Worm (Caenorhabditis elegans) whole organism, young adult: Measurements from ENCODE around the gene mab-5.
A peak's percentile ranks its signal among the peaks of the same experiment; 100 is the strongest.

Source experiments
- B0035.1 ChIP-seq: sonication (generic microtip); optimal IDR thresholded peaks from 2 replicates; lab custom pipeline; 2016; ENCODE audit warnings: missing genetic modification characterization, mild to moderate bottlenecking, missing compliant biosample characterization, missing genotype, missing genetic modification reagents
- C06A6.2 ChIP-seq: fragments of 200-800 bp; sonication (Bioruptor generic); conservative IDR thresholded peaks from 2 replicates; pipeline ENCODE4 v1.3.6; 2022; ENCODE audit warnings: missing genetic modification characterization, missing compliant biosample characterization
- F10E7.11 ChIP-seq: sonication (generic microtip); optimal IDR thresholded peaks from 2 replicates; lab custom pipeline; 2017; ENCODE audit warnings: mild to moderate bottlenecking, missing genetic modification characterization, moderate library complexity, missing compliant biosample characterization
- F23B12.7 ChIP-seq: sonication (generic microtip); optimal IDR thresholded peaks from 2 replicates; lab custom pipeline; 2017; ENCODE audit warnings: missing genetic modification characterization, mild to moderate bottlenecking, missing compliant biosample characterization, antibody characterized with exemption, moderate library complexity; ENCODE audit not compliant: insufficient read depth
- F49E8.2 ChIP-seq: sonication (generic microtip); optimal IDR thresholded peaks from 3 replicates; lab custom pipeline; 2017; ENCODE audit warnings: missing genetic modification characterization, mild to moderate bottlenecking, missing compliant biosample characterization, antibody characterized with exemption, moderate library complexity; ENCODE audit not compliant: insufficient read depth
- F57A8.1 ChIP-seq: fragments of 200-800 bp; sonication (Bioruptor generic); optimal IDR thresholded peaks from 2 replicates; lab custom pipeline; 2018; ENCODE audit warnings: mild to moderate bottlenecking, missing genetic modification characterization, moderate library complexity, missing compliant biosample characterization
- Y53F4B.3 ChIP-seq: fragments of 200-800 bp; sonication (Bioruptor generic); IDR thresholded peaks from 2 replicates; pipeline ENCODE4 v1.3.6; 2022; ENCODE audit warnings: missing genetic modification reagents, missing genetic modification characterization, missing compliant biosample characterization
- Y53G8AR.9 ChIP-seq: fragments of 200-800 bp; sonication (Bioruptor generic); conservative IDR thresholded peaks from 2 replicates; pipeline ENCODE4 v1.3.6; 2022; ENCODE audit warnings: missing genetic modification reagents, missing genetic modification characterization, missing compliant biosample characterization
- Y95B8A.8 ChIP-seq: fragments of 200-800 bp; sonication (Bioruptor generic); IDR thresholded peaks from 2 replicates; pipeline ENCODE4 v1.3.6; 2022; ENCODE audit warnings: missing genetic modification reagents, missing genetic modification characterization, missing compliant biosample characterization
- ZK185.1 ChIP-seq: sonication (generic microtip); optimal IDR thresholded peaks from 2 replicates; lab custom pipeline; 2016; ENCODE audit warnings: mild to moderate bottlenecking, missing genetic modification characterization, missing compliant biosample characterization; ENCODE audit not compliant: poor library complexity, severe bottlenecking
- aptf-2 ChIP-seq: fragments of 200-800 bp; sonication (Bioruptor generic); conservative IDR thresholded peaks from 2 replicates; pipeline ENCODE4 v1.3.6; 2022; ENCODE audit warnings: missing genetic modification reagents, missing genetic modification characterization, missing compliant biosample characterization
- cebp-1 ChIP-seq, 2 experiments: fragments of 200-800 bp in 1 of 2; sonication (Bioruptor generic) in 1 of 2; sonication (generic microtip) in 1 of 2; IDR thresholded peaks in 1 of 2; optimal IDR thresholded peaks in 1 of 2; 2 replicates each; pipeline versions ENCODE4 v1.3.6 to Lab custom; 2017 to 2022; ENCODE audit warnings: missing compliant biosample characterization in 2 of 2, missing genetic modification characterization in 2 of 2, mild to moderate bottlenecking in 1 of 2, missing genetic modification reagents in 1 of 2, moderate library complexity in 1 of 2
- ceh-58 ChIP-seq: fragments of 200-800 bp; sonication (Bioruptor generic); IDR thresholded peaks from 2 replicates; pipeline ENCODE4 v1.3.6; 2022; ENCODE audit warnings: missing genetic modification characterization, missing compliant biosample characterization
- ceh-91 ChIP-seq: fragments of 200-800 bp; sonication (Bioruptor generic); IDR thresholded peaks from 2 replicates; pipeline ENCODE4 v1.3.6; 2022; ENCODE audit warnings: missing genetic modification reagents, missing genetic modification characterization, missing compliant biosample characterization
- chd-7 ChIP-seq: sonication (generic microtip); optimal IDR thresholded peaks from 2 replicates; lab custom pipeline; 2016; ENCODE audit warnings: mild to moderate bottlenecking, missing genetic modification characterization, moderate library complexity, missing compliant biosample characterization
- dpff-1 ChIP-seq: sonication (generic microtip); optimal IDR thresholded peaks from 2 replicates; lab custom pipeline; 2017; ENCODE audit warnings: mild to moderate bottlenecking, missing genetic modification characterization, missing compliant biosample characterization
- egrh-3 ChIP-seq: fragments of 200-800 bp; sonication (Bioruptor generic); IDR thresholded peaks from 2 replicates; pipeline ENCODE4 v1.3.6; 2022; ENCODE audit warnings: missing genetic modification reagents, missing genetic modification characterization, missing compliant biosample characterization
- fkh-3 ChIP-seq: sonication (generic microtip); optimal IDR thresholded peaks from 2 replicates; lab custom pipeline; 2016; ENCODE audit warnings: mild to moderate bottlenecking, missing genetic modification characterization, missing compliant biosample characterization
- hlh-12 ChIP-seq: sonication (generic microtip); optimal IDR thresholded peaks from 2 replicates; lab custom pipeline; 2016; ENCODE audit warnings: missing genetic modification characterization, missing compliant biosample characterization
- let-607 ChIP-seq, 2 experiments: fragments of 200-800 bp in 1 of 2; sonication (Bioruptor generic) in 1 of 2; sonication (generic microtip) in 1 of 2; optimal IDR thresholded peaks; 2 replicates each; lab custom pipeline; 2016 to 2018; ENCODE audit warnings: mild to moderate bottlenecking in 2 of 2, missing compliant biosample characterization in 2 of 2, missing genetic modification characterization in 2 of 2, moderate library complexity in 2 of 2, missing genotype in 1 of 2
- lin-35 ChIP-seq, 3 experiments: fragments of 150-350 bp in 2 of 3; sonication (generic microtip) in 1 of 3; optimal IDR thresholded peaks; 2 replicates each; lab custom pipeline; 2014 to 2018; ENCODE audit warnings: missing biosample characterization in 3 of 3, missing genetic modification characterization in 3 of 3, missing genetic modification reagents in 3 of 3
- lin-54 ChIP-seq: fragments of 200-800 bp; sonication (Bioruptor generic); optimal IDR thresholded peaks from 2 replicates; lab custom pipeline; 2018; ENCODE audit warnings: mild to moderate bottlenecking, missing genetic modification characterization, missing compliant biosample characterization
- lsy-27 ChIP-seq: sonication (generic microtip); optimal IDR thresholded peaks from 2 replicates; lab custom pipeline; 2017; ENCODE audit warnings: missing genetic modification characterization, mild to moderate bottlenecking, missing compliant biosample characterization, antibody characterized with exemption, missing genotype, borderline replicate concordance; ENCODE audit not compliant: insufficient read depth
- mel-28 ChIP-seq: sonication (generic microtip); optimal IDR thresholded peaks from 2 replicates; lab custom pipeline; 2016; ENCODE audit warnings: borderline replicate concordance, mild to moderate bottlenecking, missing genetic modification characterization, missing compliant biosample characterization
- nfyb-1 ChIP-seq: fragments of 200-800 bp; sonication (Bioruptor generic); IDR thresholded peaks from 2 replicates; pipeline ENCODE4 v1.3.6; 2022; ENCODE audit warnings: missing genetic modification reagents, missing genetic modification characterization, missing compliant biosample characterization
- nhr-80 ChIP-seq: sonication (generic microtip); optimal IDR thresholded peaks from 2 replicates; lab custom pipeline; 2016; ENCODE audit warnings: missing genetic modification characterization, missing compliant biosample characterization
- pha-4 ChIP-seq: fragments of 150-350 bp; sonication (generic microtip); optimal IDR thresholded peaks from 2 replicates; lab custom pipeline; 2014; ENCODE audit warnings: missing biosample characterization, missing genetic modification reagents, missing genetic modification characterization
- repo-1 ChIP-seq: sonication (generic microtip); optimal IDR thresholded peaks from 2 replicates; lab custom pipeline; 2017; ENCODE audit warnings: mild to moderate bottlenecking, missing genetic modification characterization, missing compliant biosample characterization
- sea-2 ChIP-seq: fragments of 200-800 bp; sonication (Bioruptor generic); IDR thresholded peaks from 2 replicates; pipeline ENCODE4 v1.3.6; 2022; ENCODE audit warnings: missing genetic modification characterization, missing compliant biosample characterization
- snpc-3.4 ChIP-seq: sonication (generic microtip); optimal IDR thresholded peaks from 2 replicates; lab custom pipeline; 2017; ENCODE audit warnings: missing genetic modification characterization, mild to moderate bottlenecking, missing compliant biosample characterization, antibody characterized with exemption, moderate library complexity, missing genotype, missing genetic modification reagents
- somi-1 ChIP-seq: fragments of 200-800 bp; sonication (Bioruptor generic); optimal IDR thresholded peaks from 2 replicates; lab custom pipeline; 2018; ENCODE audit warnings: mild to moderate bottlenecking, missing genetic modification characterization, missing compliant biosample characterization
- sptf-2 ChIP-seq: fragments of 200-800 bp; sonication (Bioruptor generic); optimal IDR thresholded peaks from 2 replicates; lab custom pipeline; 2018; ENCODE audit warnings: mild to moderate bottlenecking, missing genetic modification characterization, missing compliant biosample characterization
- tbp1 ChIP-seq: fragments of 200-800 bp; sonication (Bioruptor generic); optimal IDR thresholded peaks from 2 replicates; lab custom pipeline; 2018; ENCODE audit warnings: mild to moderate bottlenecking, missing genetic modification characterization, missing compliant biosample characterization
- zim-3 ChIP-seq: sonication (generic microtip); optimal IDR thresholded peaks from 2 replicates; lab custom pipeline; 2017; ENCODE audit warnings: mild to moderate bottlenecking, missing genetic modification characterization, moderate library complexity, missing compliant biosample characterization
- ztf-18 ChIP-seq: sonication (generic microtip); optimal IDR thresholded peaks from 2 replicates; lab custom pipeline; 2016; ENCODE audit warnings: missing genotype, mild to moderate bottlenecking, missing genetic modification characterization, missing compliant biosample characterization
- ztf-26 ChIP-seq: sonication (generic microtip); optimal IDR thresholded peaks from 2 replicates; lab custom pipeline; 2017; ENCODE audit warnings: missing genetic modification characterization, missing compliant biosample characterization

mab-5 gene

DNA sequence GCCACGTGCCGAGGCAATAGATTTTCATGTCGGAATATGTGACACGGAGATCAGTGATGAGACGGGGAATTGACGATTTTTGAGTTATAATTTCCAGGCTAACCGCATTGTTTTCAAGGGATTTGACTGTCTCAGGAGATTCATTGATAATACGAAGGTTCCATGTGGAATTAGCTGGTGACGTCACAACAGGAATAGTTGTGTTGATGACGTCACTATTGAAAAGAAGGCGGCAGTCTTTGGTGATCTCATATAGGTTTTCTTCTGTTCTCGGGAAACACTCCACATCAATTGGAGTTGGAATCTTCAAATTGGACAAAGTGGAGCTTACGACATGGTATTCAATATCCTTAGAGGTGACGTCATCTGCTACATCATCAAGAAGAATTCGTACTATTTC lies 40.1 kb downstream of the mab-5 start:
- no peak for TF ChIP-seq F23B12.7 (tag; lab: Kevin White, UChicago)
- TF ChIP-seq Y95B8A.8 (GFP tag; lab: Robert Waterston, UW), result no peak
- no peak for TF ChIP-seq ceh-58
- TF ChIP-seq lin-54, result no peak
- TF ChIP-seq tbp1 (GFP tag; lab: Kevin White, UChicago), result no peak
- no peak for TF ChIP-seq nfyb-1 (GFP tag; lab: Robert Waterston, UW)
- TF ChIP-seq Y53G8AR.9 (GFP tag; lab: Robert Waterston, UW), result no peak
- TF ChIP-seq hlh-12, result no peak
- no peak for TF ChIP-seq F49E8.2

DNA sequence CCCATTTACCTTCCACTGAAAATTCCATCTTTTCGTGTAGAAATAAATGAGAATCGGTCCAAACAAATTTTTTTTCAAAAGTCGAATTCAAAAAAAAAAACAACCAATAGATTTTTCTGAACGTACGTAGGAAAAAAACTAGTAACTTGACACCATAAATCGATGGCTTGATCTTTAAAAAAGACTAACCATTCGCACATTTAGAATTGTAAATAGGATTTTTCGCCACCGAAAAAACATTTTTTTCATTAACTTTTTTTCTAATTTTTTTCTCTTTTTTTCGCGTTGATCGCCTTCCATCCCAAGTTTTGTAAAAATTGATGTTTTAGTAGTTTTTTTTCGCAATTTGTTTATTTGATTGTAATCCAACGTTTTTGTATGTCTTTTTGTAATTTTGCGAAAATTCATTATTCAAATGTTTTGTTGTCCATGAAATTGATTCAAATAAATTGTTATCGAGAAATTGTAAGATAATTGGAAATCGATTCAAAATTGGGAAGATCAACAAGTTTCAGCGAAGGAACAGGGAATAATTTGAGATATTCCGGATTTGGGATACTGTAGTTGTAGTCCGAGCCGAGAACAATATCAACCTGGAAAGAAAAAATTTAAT lies 45.5 kb downstream of the mab-5 start:
- TF ChIP-seq fkh-3 (tag; lab: Kevin White, UChicago) (no peak), Y53F4B.3 (no peak), somi-1 (GFP tag; lab: Kevin White, UChicago) (no peak), chd-7 (peak; percentile 52), lin-35 (GFP tag; optimal IDR thresholded peaks at IDR 0.05; lab: Kevin White, UChicago) (peak in 1 of 3 experiments; percentile 40), F57A8.1 (GFP tag; lab: Kevin White, UChicago) (no peak), dpff-1 (peak; percentile 74), repo-1 (tag; lab: Kevin White, UChicago) (peak; percentile 11), egrh-3 (GFP tag; lab: Robert Waterston, UW) (no peak), sptf-2 (GFP tag; lab: Kevin White, UChicago) (no peak), sea-2 (GFP tag; lab: Robert Waterston, UW) (no peak), C06A6.2 (0 out of 2 replicates have a peak, but pooled peaks have one; percentile 49), B0035.1 (tag; lab: Kevin White, UChicago) (no peak), lsy-27 (tag; lab: Kevin White, UChicago) (no peak), ceh-91 (GFP tag; lab: Robert Waterston, UW) (no peak), pha-4 (tag; lab: Kevin White, UChicago) (no peak), aptf-2 (GFP tag; lab: Robert Waterston, UW) (0 out of 2 replicates have a peak, but pooled peaks have one; percentile 11), ZK185.1 (tag; lab: Kevin White, UChicago) (peak; percentile 51), let-607 (tag; optimal IDR thresholded peaks at IDR 0.05; lab: Kevin White, UChicago) (peak in 1 of 2 experiments; percentile 26), F23B12.7 (tag; lab: Kevin White, UChicago) (no peak), zim-3 (tag; lab: Kevin White, UChicago) (peak; percentile 59), hlh-12 (no peak), cebp-1 (GFP tag; IDR thresholded peaks at IDR 0.05; lab: Robert Waterston, UW) (no peak), cebp-1 (tag; optimal IDR thresholded peaks at IDR 0.05; lab: Kevin White, UChicago) (peak; percentile 14), mel-28 (no peak), nhr-80 (tag; lab: Kevin White, UChicago) (no peak), ztf-18 (no peak), ztf-26 (tag; lab: Kevin White, UChicago) (peak; percentile 8), F10E7.11 (tag; lab: Kevin White, UChicago) (peak; percentile 52), snpc-3.4 (tag; lab: Kevin White, UChicago) (no peak)
- TF ChIP-seq, all 124 proteins: peak for 12
